Worm (Caenorhabditis elegans) whole organism, young adult: ENCODE results near the gene D1044.4.

Source experiments
- B0336.3 ChIP-seq: fragments of 200-800 bp; sonication (Bioruptor generic); IDR thresholded peaks from 2 replicates; pipeline ENCODE4 v1.3.6; 2022; ENCODE audit warnings: missing genetic modification characterization, missing compliant biosample characterization
- C17E4.6 ChIP-seq: fragments of 200-800 bp; sonication (Bioruptor generic); IDR thresholded peaks from 2 replicates; pipeline ENCODE4 v1.3.6; 2022; ENCODE audit warnings: missing genetic modification reagents, missing genetic modification characterization, missing compliant biosample characterization
- D2030.7 ChIP-seq: fragments of 200-800 bp; sonication (Bioruptor generic); IDR thresholded peaks from 2 replicates; pipeline ENCODE4 v1.3.6; 2022; ENCODE audit warnings: missing genetic modification reagents, missing genetic modification characterization, missing compliant biosample characterization
- F10E7.11 ChIP-seq: sonication (generic microtip); optimal IDR thresholded peaks from 2 replicates; lab custom pipeline; 2017; ENCODE audit warnings: mild to moderate bottlenecking, missing genetic modification characterization, moderate library complexity, missing compliant biosample characterization
- F23B12.7 ChIP-seq: sonication (generic microtip); optimal IDR thresholded peaks from 2 replicates; lab custom pipeline; 2017; ENCODE audit warnings: missing genetic modification characterization, mild to moderate bottlenecking, missing compliant biosample characterization, antibody characterized with exemption, moderate library complexity; ENCODE audit not compliant: insufficient read depth
- F33H1.4 ChIP-seq: fragments of 200-800 bp; sonication (Bioruptor generic); IDR thresholded peaks from 2 replicates; pipeline ENCODE4 v1.3.6; 2022; ENCODE audit warnings: missing genetic modification reagents, missing genetic modification characterization, missing compliant biosample characterization
- F49E8.2 ChIP-seq: sonication (generic microtip); optimal IDR thresholded peaks from 3 replicates; lab custom pipeline; 2017; ENCODE audit warnings: missing genetic modification characterization, mild to moderate bottlenecking, missing compliant biosample characterization, antibody characterized with exemption, moderate library complexity; ENCODE audit not compliant: insufficient read depth
- F52B5.7 ChIP-seq: sonication (generic microtip); optimal IDR thresholded peaks from 2 replicates; lab custom pipeline; 2016; ENCODE audit warnings: mild to moderate bottlenecking, missing genetic modification characterization, missing compliant biosample characterization
- F55B11.4 ChIP-seq: sonication (generic microtip); optimal IDR thresholded peaks from 2 replicates; lab custom pipeline; 2016; ENCODE audit warnings: missing compliant biosample characterization, missing genetic modification characterization, borderline replicate concordance; ENCODE audit not compliant: insufficient read depth
- Y53F4B.3 ChIP-seq: fragments of 200-800 bp; sonication (Bioruptor generic); IDR thresholded peaks from 2 replicates; pipeline ENCODE4 v1.3.6; 2022; ENCODE audit warnings: missing genetic modification reagents, missing genetic modification characterization, missing compliant biosample characterization
- Y56A3A.18 ChIP-seq: fragments of 200-800 bp; sonication (Bioruptor generic); IDR thresholded peaks from 2 replicates; pipeline ENCODE4 v1.3.6; 2022; ENCODE audit warnings: missing genetic modification reagents, missing genetic modification characterization, missing compliant biosample characterization
- Y67H2A.10 ChIP-seq: fragments of 200-800 bp; sonication (Bioruptor generic); conservative IDR thresholded peaks from 2 replicates; pipeline ENCODE4 v1.3.6; 2022; ENCODE audit warnings: missing genetic modification reagents, missing genetic modification characterization, missing compliant biosample characterization
- ZK185.1 ChIP-seq: sonication (generic microtip); optimal IDR thresholded peaks from 2 replicates; lab custom pipeline; 2016; ENCODE audit warnings: mild to moderate bottlenecking, missing genetic modification characterization, missing compliant biosample characterization; ENCODE audit not compliant: poor library complexity, severe bottlenecking
- ama-1 ChIP-seq, 3 experiments: fragments of 150-350 bp in 1 of 3; sonication (generic microtip) in 2 of 3; optimal IDR thresholded peaks; 2 replicates each; lab custom pipeline; 2014 to 2018; ENCODE audit warnings: missing biosample characterization in 2 of 3, missing genetic modification characterization in 2 of 3, missing genetic modification reagents in 2 of 3
- aptf-2 ChIP-seq: fragments of 200-800 bp; sonication (Bioruptor generic); conservative IDR thresholded peaks from 2 replicates; pipeline ENCODE4 v1.3.6; 2022; ENCODE audit warnings: missing genetic modification reagents, missing genetic modification characterization, missing compliant biosample characterization
- aptf-3 ChIP-seq: fragments of 200-800 bp; sonication (Bioruptor generic); IDR thresholded peaks from 2 replicates; pipeline ENCODE4 v1.3.6; 2022; ENCODE audit warnings: missing genetic modification characterization, missing compliant biosample characterization
- athp-1 ChIP-seq: sonication (generic microtip); optimal IDR thresholded peaks from 2 replicates; lab custom pipeline; 2017; ENCODE audit warnings: mild to moderate bottlenecking, missing genetic modification characterization, missing compliant biosample characterization
- attf-5 ChIP-seq: fragments of 200-800 bp; sonication (Bioruptor generic); optimal IDR thresholded peaks from 2 replicates; lab custom pipeline; 2018; ENCODE audit warnings: mild to moderate bottlenecking, missing genetic modification characterization, missing compliant biosample characterization
- bed-2 ChIP-seq: fragments of 200-800 bp; sonication (Bioruptor generic); IDR thresholded peaks from 2 replicates; pipeline ENCODE4 v1.3.6; 2022; ENCODE audit warnings: missing genetic modification reagents, missing genetic modification characterization, missing compliant biosample characterization
- cebp-1 ChIP-seq, 2 experiments: fragments of 200-800 bp in 1 of 2; sonication (Bioruptor generic) in 1 of 2; sonication (generic microtip) in 1 of 2; IDR thresholded peaks in 1 of 2; optimal IDR thresholded peaks in 1 of 2; 2 replicates each; pipeline versions ENCODE4 v1.3.6 to Lab custom; 2017 to 2022; ENCODE audit warnings: missing compliant biosample characterization in 2 of 2, missing genetic modification characterization in 2 of 2, mild to moderate bottlenecking in 1 of 2, missing genetic modification reagents in 1 of 2, moderate library complexity in 1 of 2
- ceh-100 ChIP-seq: fragments of 200-800 bp; sonication (Bioruptor generic); IDR thresholded peaks from 2 replicates; pipeline ENCODE4 v1.3.6; 2022; ENCODE audit warnings: missing genetic modification reagents, missing genetic modification characterization, missing compliant biosample characterization
- ceh-27 ChIP-seq: fragments of 200-800 bp; sonication (Bioruptor generic); optimal IDR thresholded peaks from 2 replicates; lab custom pipeline; 2018; ENCODE audit warnings: mild to moderate bottlenecking, missing genetic modification characterization, moderate library complexity, missing compliant biosample characterization
- hlh-12 ChIP-seq: sonication (generic microtip); optimal IDR thresholded peaks from 2 replicates; lab custom pipeline; 2016; ENCODE audit warnings: missing genetic modification characterization, missing compliant biosample characterization
- lag-1 ChIP-seq: fragments of 200-800 bp; sonication (Bioruptor generic); IDR thresholded peaks from 2 replicates; pipeline ENCODE4 v1.3.6; 2022; ENCODE audit warnings: missing genetic modification reagents, missing genetic modification characterization, missing compliant biosample characterization
- let-526 ChIP-seq: fragments of 200-800 bp; sonication (Bioruptor generic); IDR thresholded peaks from 2 replicates; pipeline ENCODE4 v1.3.6; 2022; ENCODE audit warnings: missing genetic modification reagents, missing genetic modification characterization, missing compliant biosample characterization
- lin-26 ChIP-seq: fragments of 200-800 bp; sonication (Bioruptor generic); IDR thresholded peaks from 2 replicates; pipeline ENCODE4 v1.3.6; 2022; ENCODE audit warnings: missing genetic modification reagents, missing genetic modification characterization, missing compliant biosample characterization
- madf-3 ChIP-seq: fragments of 200-800 bp; sonication (Bioruptor generic); IDR thresholded peaks from 2 replicates; pipeline ENCODE4 v1.3.6; 2022; ENCODE audit warnings: missing genetic modification reagents, missing genetic modification characterization, missing compliant biosample characterization
- mes-4 ChIP-seq: sonication (generic microtip); optimal IDR thresholded peaks from 2 replicates; lab custom pipeline; 2016; ENCODE audit warnings: missing genotype, missing genetic modification characterization, missing compliant biosample characterization
- nhr-179 ChIP-seq: sonication (generic microtip); optimal IDR thresholded peaks from 2 replicates; lab custom pipeline; 2016; ENCODE audit warnings: mild to moderate bottlenecking, missing genetic modification characterization, missing compliant biosample characterization
- nhr-27 ChIP-seq: fragments of 200-800 bp; sonication (Bioruptor generic); optimal IDR thresholded peaks from 2 replicates; lab custom pipeline; 2018; ENCODE audit warnings: mild to moderate bottlenecking, missing genetic modification characterization, moderate library complexity, missing compliant biosample characterization
- nhr-90 ChIP-seq: sonication (generic microtip); optimal IDR thresholded peaks from 2 replicates; lab custom pipeline; 2016; ENCODE audit warnings: missing genotype, mild to moderate bottlenecking, missing genetic modification characterization, missing compliant biosample characterization
- pbrm-1 ChIP-seq: fragments of 200-800 bp; sonication (Bioruptor generic); IDR thresholded peaks from 2 replicates; pipeline ENCODE4 v1.3.6; 2022; ENCODE audit warnings: missing genetic modification reagents, missing genetic modification characterization, missing compliant biosample characterization
- pha-4 ChIP-seq: fragments of 150-350 bp; sonication (generic microtip); optimal IDR thresholded peaks from 2 replicates; lab custom pipeline; 2014; ENCODE audit warnings: missing biosample characterization, missing genetic modification reagents, missing genetic modification characterization
- repo-1 ChIP-seq: sonication (generic microtip); optimal IDR thresholded peaks from 2 replicates; lab custom pipeline; 2017; ENCODE audit warnings: mild to moderate bottlenecking, missing genetic modification characterization, missing compliant biosample characterization
- rpc-1 ChIP-seq, 2 experiments: fragments of 150-350 bp in 1 of 2; sonication (generic microtip) in 1 of 2; optimal IDR thresholded peaks; 2 replicates each; lab custom pipeline; 2014 to 2018; ENCODE audit warnings: missing biosample characterization in 1 of 2, missing genetic modification characterization in 1 of 2, missing genetic modification reagents in 1 of 2, missing genotype in 1 of 2
- sea-2 ChIP-seq: fragments of 200-800 bp; sonication (Bioruptor generic); IDR thresholded peaks from 2 replicates; pipeline ENCODE4 v1.3.6; 2022; ENCODE audit warnings: missing genetic modification characterization, missing compliant biosample characterization
- snpc-4 ChIP-seq, 5 experiments: fragments of 150-350 bp in 1 of 5; sonication (generic microtip) in 4 of 5; optimal IDR thresholded peaks; 2 replicates each; lab custom pipeline; 2014 to 2018; ENCODE audit warnings: missing genetic modification characterization in 5 of 5, missing biosample characterization in 3 of 5, antibody characterized with exemption in 2 of 5, mild to moderate bottlenecking in 2 of 5, missing compliant biosample characterization in 2 of 5, missing genotype in 2 of 5, moderate library complexity in 2 of 5, missing genetic modification reagents in 1 of 5
- somi-1 ChIP-seq: fragments of 200-800 bp; sonication (Bioruptor generic); optimal IDR thresholded peaks from 2 replicates; lab custom pipeline; 2018; ENCODE audit warnings: mild to moderate bottlenecking, missing genetic modification characterization, missing compliant biosample characterization
- sptf-2 ChIP-seq: fragments of 200-800 bp; sonication (Bioruptor generic); optimal IDR thresholded peaks from 2 replicates; lab custom pipeline; 2018; ENCODE audit warnings: mild to moderate bottlenecking, missing genetic modification characterization, missing compliant biosample characterization
- tbp1 ChIP-seq: fragments of 200-800 bp; sonication (Bioruptor generic); optimal IDR thresholded peaks from 2 replicates; lab custom pipeline; 2018; ENCODE audit warnings: mild to moderate bottlenecking, missing genetic modification characterization, missing compliant biosample characterization
- tlf-1 ChIP-seq: fragments of 200-800 bp; sonication (Bioruptor generic); optimal IDR thresholded peaks from 2 replicates; lab custom pipeline; 2018; ENCODE audit warnings: mild to moderate bottlenecking, missing genetic modification characterization, missing compliant biosample characterization
- zfh-2 ChIP-seq: fragments of 200-800 bp; sonication (Bioruptor generic); conservative IDR thresholded peaks from 2 replicates; pipeline ENCODE4 v1.3.6; 2022; ENCODE audit warnings: missing genetic modification reagents, missing genetic modification characterization, missing compliant biosample characterization
- zim-3 ChIP-seq: sonication (generic microtip); optimal IDR thresholded peaks from 2 replicates; lab custom pipeline; 2017; ENCODE audit warnings: mild to moderate bottlenecking, missing genetic modification characterization, moderate library complexity, missing compliant biosample characterization
- ztf-22 ChIP-seq: fragments of 200-800 bp; sonication (Bioruptor generic); optimal IDR thresholded peaks from 2 replicates; lab custom pipeline; 2018; ENCODE audit warnings: mild to moderate bottlenecking, missing genetic modification characterization, moderate library complexity, missing compliant biosample characterization
- ztf-28 ChIP-seq: fragments of 200-800 bp; sonication (Bioruptor generic); IDR thresholded peaks from 2 replicates; pipeline ENCODE4 v1.3.6; 2022; ENCODE audit warnings: missing genetic modification reagents, missing genetic modification characterization, missing compliant biosample characterization

D1044.4 gene

ce11 chrIII:5554884-5555500 is 33.2 kb upstream of the D1044.4 start, which contains the start of the genes nmad-1 and hach-1 (continued):
- peak; percentile 19 for TF ChIP-seq F10E7.11 (tag; lab: Kevin White, UChicago)
- TF ChIP-seq cebp-1 (GFP tag; IDR thresholded peaks at IDR 0.05; lab: Robert Waterston, UW): no peak
- peak; percentile 83 for TF ChIP-seq cebp-1 (tag; optimal IDR thresholded peaks at IDR 0.05; lab: Kevin White, UChicago)
- TF ChIP-seq F23B12.7 (tag; lab: Kevin White, UChicago): peak; percentile 72
- TF ChIP-seq nhr-90 (tag; lab: Kevin White, UChicago): no peak
- TF ChIP-seq athp-1 (tag; lab: Kevin White, UChicago): peak; percentile 28
- peak; percentile 62 for TF ChIP-seq F33H1.4 (GFP tag; lab: Robert Waterston, UW)
- no peak for TF ChIP-seq zim-3 (tag; lab: Kevin White, UChicago)
- no peak for TF ChIP-seq bed-2
- no peak for TF ChIP-seq aptf-3 (GFP tag; lab: Robert Waterston, UW)
- TF ChIP-seq ceh-100 (GFP tag; lab: Robert Waterston, UW): peak; percentile 63; the same call in 1 of the 2 replicates
- no peak for TF ChIP-seq ztf-28 (GFP tag; lab: Robert Waterston, UW)
- peak; percentile 78 for TF ChIP-seq pbrm-1 (GFP tag; lab: Robert Waterston, UW)
- TF ChIP-seq Y67H2A.10: no peak
- TF ChIP-seq sea-2 (GFP tag; lab: Robert Waterston, UW): no peak
- TF ChIP-seq ZK185.1 (tag; lab: Kevin White, UChicago): peak; percentile 87
- no peak for TF ChIP-seq mes-4
- TF ChIP-seq C17E4.6 (GFP tag; lab: Robert Waterston, UW): no peak
- no peak for TF ChIP-seq sptf-2
- TF ChIP-seq Y56A3A.18 (GFP tag; lab: Robert Waterston, UW): no peak
- peak; percentile 64; the same call in 1 of the 2 replicates for TF ChIP-seq D2030.7 (GFP tag; lab: Robert Waterston, UW)
- no peak for TF ChIP-seq lag-1
- TF ChIP-seq Y53F4B.3: no peak
- peak; percentile 67 for TF ChIP-seq B0336.3
- no peak for TF ChIP-seq aptf-2 (GFP tag; lab: Robert Waterston, UW)
- TF ChIP-seq tlf-1: peak; percentile 38
- no peak for TF ChIP-seq F55B11.4 (tag; lab: Kevin White, UChicago)
- peak; percentile 19 for TF ChIP-seq F52B5.7 (tag; lab: Kevin White, UChicago)
- no peak for TF ChIP-seq ama-1 (optimal IDR thresholded peaks at IDR 0.05; lab: Kevin White, UChicago)
- TF ChIP-seq ama-1 (GFP tag; optimal IDR thresholded peaks at IDR 0.05; lab: Kevin White, UChicago): peak in 1 of 2 experiments; percentile 31
- peak; percentile 73 for TF ChIP-seq snpc-4 (GFP tag; optimal IDR thresholded peaks at IDR 0.05; lab: Kevin White, UChicago)
- TF ChIP-seq snpc-4 (tag; optimal IDR thresholded peaks at IDR 0.05; lab: Kevin White, UChicago): peak in 3 of 4 experiments; percentile 60 to 76 (median 75)
- no peak for TF ChIP-seq ztf-22 (GFP tag; lab: Kevin White, UChicago)
- no peak for TF ChIP-seq F49E8.2 (tag; lab: Kevin White, UChicago)
- TF ChIP-seq rpc-1 (optimal IDR thresholded peaks at IDR 0.05; lab: Kevin White, UChicago): peak; percentile 43
- no peak for TF ChIP-seq rpc-1 (tag; optimal IDR thresholded peaks at IDR 0.05; lab: Kevin White, UChicago)
- 0 out of 2 replicates have a peak, but pooled peaks have one; percentile 10 for TF ChIP-seq zfh-2 (GFP tag; lab: Robert Waterston, UW)
- peak; percentile 61 for TF ChIP-seq ceh-27 (GFP tag; lab: Kevin White, UChicago)
- TF ChIP-seq madf-3 (GFP tag; lab: Robert Waterston, UW): no peak
- TF ChIP-seq hlh-12 (tag; lab: Kevin White, UChicago): no peak
- TF ChIP-seq somi-1 (GFP tag; lab: Kevin White, UChicago): no peak
- TF ChIP-seq attf-5: peak; percentile 78
- no peak for TF ChIP-seq nhr-27
- no peak for TF ChIP-seq repo-1 (tag; lab: Kevin White, UChicago)
- TF ChIP-seq tbp1 (GFP tag; lab: Kevin White, UChicago): peak; percentile 58
- TF ChIP-seq lin-26: 0 out of 2 replicates have a peak, but pooled peaks have one; percentile 41
- TF ChIP-seq let-526: no peak
- TF ChIP-seq pha-4: no peak
- TF ChIP-seq nhr-179 (tag; lab: Kevin White, UChicago): no peak
